Fruit fly (Drosophila melanogaster): Measurements from ENCODE around the gene Wdr24.
A peak's percentile ranks its signal among the peaks of the same experiment; 100 is the strongest.

The Wdr24 gene

DNA sequence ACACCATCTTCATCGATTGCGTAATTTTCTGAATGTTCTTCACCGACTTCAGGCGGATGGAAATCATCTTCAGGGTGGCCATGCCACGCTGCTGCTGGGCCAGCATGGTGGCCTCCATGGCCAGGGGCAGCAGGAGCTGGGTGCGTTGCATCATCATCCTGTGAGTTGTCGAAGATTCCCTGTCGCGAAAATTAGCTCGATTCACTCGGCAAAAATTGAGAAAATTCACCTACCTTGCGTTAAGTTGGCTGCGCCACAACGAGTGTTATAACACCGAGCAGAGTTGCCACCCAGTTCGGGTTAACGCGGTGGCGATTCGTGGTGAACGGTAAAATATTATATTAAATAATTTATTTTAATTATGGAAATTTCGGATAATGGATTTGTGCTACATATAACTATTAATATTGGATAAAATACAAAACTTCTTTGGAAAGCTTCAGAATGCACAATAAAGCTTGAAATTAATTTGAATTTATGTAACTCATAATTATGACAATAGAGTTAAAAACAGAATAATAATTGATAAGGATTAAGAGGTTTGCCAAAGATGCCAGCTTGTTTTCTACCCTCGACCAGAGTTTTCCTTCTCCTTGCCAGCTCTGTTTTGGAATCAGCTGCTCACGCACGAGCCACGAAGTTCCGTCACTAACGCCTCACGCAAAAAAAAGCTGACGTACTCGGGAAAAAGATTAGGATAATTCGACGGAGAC, 3.9 kb upstream of the Wdr24 start, which contains the start of the genes ATPsyngamma and yata (continued):
- TF ChIP-seq prd (optimal IDR thresholded peaks at IDR 0.05) = no peak
- peak; percentile 50; the same call in 2 of the 3 replicates for TF ChIP-seq prd (GFP tag; IDR thresholded peaks at IDR 0.05)
- TF ChIP-seq CG17829 (tag; optimal IDR thresholded peaks at IDR 0.05) = peak; percentile 41
- TF ChIP-seq Fer3 (tag; optimal IDR thresholded peaks at IDR 0.05) = peak; percentile 9
- TF ChIP-seq sob (GFP tag; IDR thresholded peaks at IDR 0.05) = no peak
- TF ChIP-seq Ptx1 (GFP tag; IDR thresholded peaks at IDR 0.05) = peak; percentile 47
- 0 out of 3 replicates have a peak, but pooled peaks have one; percentile 59 for TF ChIP-seq Doc3 (GFP tag; IDR thresholded peaks at IDR 0.05; ENCODE audit: partially characterized antibody)
- 0 out of 3 replicates have a peak, but pooled peaks have one; percentile 44 for TF ChIP-seq ken (GFP tag; IDR thresholded peaks at IDR 0.05)
- peak; percentile 56 for TF ChIP-seq phol (tag; optimal IDR thresholded peaks at IDR 0.05)
- no peak for TF ChIP-seq CG5245 (GFP tag; optimal IDR thresholded peaks at IDR 0.05)
- TF ChIP-seq CG1024 (GFP tag; IDR thresholded peaks at IDR 0.05) = no peak
- peak; percentile 67 for TF ChIP-seq CG12391 (tag; optimal IDR thresholded peaks at IDR 0.05)
- TF ChIP-seq CG6791 (GFP tag; IDR thresholded peaks at IDR 0.05; ENCODE audit: partially characterized antibody) = peak; percentile 79
- peak; percentile 82 for TF ChIP-seq CG16813 (GFP tag; IDR thresholded peaks at IDR 0.05; ENCODE audit: partially characterized antibody)
- TF ChIP-seq Elba2 (GFP tag; optimal IDR thresholded peaks at IDR 0.05) = peak; percentile 9
- TF ChIP-seq CTCF (GFP tag; optimal IDR thresholded peaks at IDR 0.05) = peak; percentile 9
- peak; percentile 20 for TF ChIP-seq caup (GFP tag; optimal IDR thresholded peaks at IDR 0.05; ENCODE audit: severe bottlenecking)
- no peak for TF ChIP-seq CG14441 (GFP tag; IDR thresholded peaks at IDR 0.05)
- peak; percentile 41 for TF ChIP-seq Dek (tag; optimal IDR thresholded peaks at IDR 0.05)
- peak; percentile 18 for TF ChIP-seq PHDP (tag; optimal IDR thresholded peaks at IDR 0.05)
- no peak for TF ChIP-seq Dad (GFP tag; optimal IDR thresholded peaks at IDR 0.05)
- TF ChIP-seq CG17612 (GFP tag; IDR thresholded peaks at IDR 0.05) = no peak
- TF ChIP-seq Nf-YC (tag; optimal IDR thresholded peaks at IDR 0.05) = peak; percentile 49
- TF ChIP-seq CG15269 (tag; optimal IDR thresholded peaks at IDR 0.05) = no peak
- peak; percentile 52 for TF ChIP-seq nmo (GFP tag; optimal IDR thresholded peaks at IDR 0.05)
- TF ChIP-seq Xbp1 (GFP tag; optimal IDR thresholded peaks at IDR 0.05) = peak; percentile 14
- TF ChIP-seq Ets65A (GFP tag) = peak; percentile 31
- peak; percentile 35 for TF ChIP-seq CG7987 (GFP tag; optimal IDR thresholded peaks at IDR 0.05)
- peak; percentile 86 for TF ChIP-seq row (GFP tag; IDR thresholded peaks at IDR 0.05)
- TF ChIP-seq CG2116 (GFP tag; optimal IDR thresholded peaks at IDR 0.05) = peak; percentile 30
- peak; percentile 75 for TF ChIP-seq inv (GFP tag; IDR thresholded peaks at IDR 0.05; ENCODE audit: partially characterized antibody)
- TF ChIP-seq gfzf (GFP tag; optimal IDR thresholded peaks at IDR 0.05) = peak; percentile 7
- TF ChIP-seq Dp (GFP tag; optimal IDR thresholded peaks at IDR 0.05) = peak; percentile 8
- TF ChIP-seq CG17186 (GFP tag; optimal IDR thresholded peaks at IDR 0.05) = peak; percentile 5
- TF ChIP-seq CoRest (tag; optimal IDR thresholded peaks at IDR 0.05) = peak; percentile 56
- TF ChIP-seq ato (GFP tag; IDR thresholded peaks at IDR 0.05; ENCODE audit: partially characterized antibody) = peak; percentile 55
- TF ChIP-seq ara (GFP tag; IDR thresholded peaks at IDR 0.05) = no peak
- no peak for TF ChIP-seq sc (optimal IDR thresholded peaks at IDR 0.05)
- no peak for TF ChIP-seq sc (GFP tag; optimal IDR thresholded peaks at IDR 0.05)
- TF ChIP-seq bcd (GFP tag; optimal IDR thresholded peaks at IDR 0.05) = peak; percentile 66
- no peak for TF ChIP-seq CG6854 (GFP tag; optimal IDR thresholded peaks at IDR 0.05)
- no peak for TF ChIP-seq CG4730 (GFP tag; IDR thresholded peaks at IDR 0.05)
- TF ChIP-seq Med (GFP tag) = peak; percentile 6
- TF ChIP-seq CG17385 (GFP tag; optimal IDR thresholded peaks at IDR 0.05) = peak; percentile 72
- no peak for TF ChIP-seq Fer2 (tag; optimal IDR thresholded peaks at IDR 0.05)
- peak; percentile 0 for TF ChIP-seq CG3995 (GFP tag; optimal IDR thresholded peaks at IDR 0.05)
- peak; percentile 37 for TF ChIP-seq CG15696 (tag; optimal IDR thresholded peaks at IDR 0.05)
- TF ChIP-seq z (GFP tag; IDR thresholded peaks at IDR 0.05) = no peak
- TF ChIP-seq trem (tag; optimal IDR thresholded peaks at IDR 0.05) = peak; percentile 44
- peak; percentile 36 for TF ChIP-seq CG18262 (tag; optimal IDR thresholded peaks at IDR 0.05)
